Fruit fly (Drosophila melanogaster): ENCODE data around the gene CG13978.

DNA sequence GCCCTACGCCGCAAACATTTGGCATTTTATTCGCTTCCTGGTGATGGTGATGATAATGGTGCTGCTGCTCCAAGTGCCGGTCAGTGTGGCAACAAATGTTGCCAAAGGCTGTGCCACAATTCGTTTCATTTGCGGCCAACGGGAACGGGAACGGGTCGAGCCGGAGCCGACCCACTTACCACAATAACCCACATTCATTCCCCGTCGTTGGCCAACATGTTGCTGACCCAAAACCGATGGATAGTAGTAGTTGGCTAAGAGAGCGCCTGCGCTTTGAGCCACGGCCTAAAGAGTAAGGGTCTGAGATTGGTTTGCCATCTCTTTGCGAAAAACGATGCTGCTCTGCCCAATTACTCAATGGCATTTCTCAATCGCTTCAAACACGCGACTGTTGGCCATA, 1.1 kb upstream of the CG13978 start:
- TF ChIP-seq Sin3A (optimal IDR thresholded peaks at IDR 0.05) (no peak), h (optimal IDR thresholded peaks at IDR 0.05) (no peak), insv (optimal IDR thresholded peaks at IDR 0.05) (no peak), Myc (optimal IDR thresholded peaks at IDR 0.05) (no peak), ttk (optimal IDR thresholded peaks at IDR 0.05) (no peak)

All from Kc167 (cell line).